Fruit fly (Drosophila melanogaster) whole organism, prepupa: Measurements from ENCODE around the gene spz3.

Experiments
- CG10631 ChIP-seq: fragments of 200-800 bp; sonication (Bioruptor generic); optimal IDR thresholded peaks from 2 replicates; lab custom pipeline; 2016; ENCODE audit warnings: missing biosample characterization, missing genetic modification characterization
- CG10669 ChIP-seq: fragments of 200-800 bp; sonication (Bioruptor generic); optimal IDR thresholded peaks from 3 replicates; lab custom pipeline; 2018; ENCODE audit warnings: missing biosample characterization, mild to moderate bottlenecking, missing genetic modification characterization, moderate library complexity
- CG11294 ChIP-seq: fragments of 200-800 bp; sonication (Bioruptor generic); IDR thresholded peaks from 2 replicates; pipeline ENCODE4 v1.3.6; 2022; ENCODE audit warnings: missing biosample characterization, missing genetic modification characterization
- CG11902 ChIP-seq: fragments of 200-800 bp; sonication (Bioruptor generic); optimal IDR thresholded peaks from 3 replicates; lab custom pipeline; 2016; ENCODE audit warnings: missing biosample characterization, missing genetic modification characterization
- CG15336 ChIP-seq: fragments of 200-800 bp; sonication (Bioruptor generic); IDR thresholded peaks from 2 replicates; pipeline ENCODE4 v1.3.6; 2022; ENCODE audit warnings: missing biosample characterization, missing genetic modification characterization
- CG1621 ChIP-seq: fragments of 200-800 bp; sonication (Bioruptor generic); optimal IDR thresholded peaks from 3 replicates; lab custom pipeline; 2018; ENCODE audit warnings: missing biosample characterization, mild to moderate bottlenecking, missing genetic modification characterization
- CG16779 ChIP-seq: fragments of 200-800 bp; sonication (Bioruptor generic); optimal IDR thresholded peaks from 3 replicates; lab custom pipeline; 2017; ENCODE audit warnings: missing biosample characterization, mild to moderate bottlenecking, missing genetic modification characterization
- CG31627 ChIP-seq: fragments of 200-800 bp; sonication (Bioruptor generic); optimal IDR thresholded peaks from 3 replicates; lab custom pipeline; 2016; ENCODE audit warnings: missing biosample characterization, missing genetic modification characterization
- CG32006 ChIP-seq: fragments of 200-800 bp; sonication (Bioruptor generic); optimal IDR thresholded peaks from 3 replicates; lab custom pipeline; 2017; ENCODE audit warnings: missing biosample characterization, mild to moderate bottlenecking, missing genetic modification characterization
- CG34406 ChIP-seq: fragments of 200-800 bp; sonication (Bioruptor generic); optimal IDR thresholded peaks from 3 replicates; lab custom pipeline; 2016; ENCODE audit warnings: missing biosample characterization, missing genetic modification characterization
- CG4318 ChIP-seq: fragments of 200-800 bp; sonication (Bioruptor generic); optimal IDR thresholded peaks from 3 replicates; lab custom pipeline; 2017; ENCODE audit warnings: missing biosample characterization, mild to moderate bottlenecking, missing genetic modification characterization
- CG6163 ChIP-seq: fragments of 200-800 bp; sonication (Bioruptor generic); IDR thresholded peaks from 3 replicates; pipeline ENCODE4 v1.3.6; 2022; ENCODE audit warnings: missing biosample characterization, missing genetic modification characterization
- CG6276 ChIP-seq: fragments of 200-800 bp; sonication (Bioruptor generic); optimal IDR thresholded peaks from 2 replicates; lab custom pipeline; 2017; ENCODE audit warnings: missing biosample characterization, mild to moderate bottlenecking, missing genetic modification characterization
- CG6792 ChIP-seq: fragments of 200-800 bp; sonication (Bioruptor generic); optimal IDR thresholded peaks from 3 replicates; lab custom pipeline; 2016; ENCODE audit warnings: missing biosample characterization, missing genetic modification characterization
- CG7368 ChIP-seq: fragments of 200-800 bp; sonication (Bioruptor generic); optimal IDR thresholded peaks from 3 replicates; lab custom pipeline; 2016; ENCODE audit warnings: missing biosample characterization, missing genetic modification characterization
- CG8119 ChIP-seq: fragments of 200-800 bp; sonication (Bioruptor generic); IDR thresholded peaks from 3 replicates; pipeline ENCODE4 v1.3.6; 2022; ENCODE audit warnings: missing biosample characterization, missing genetic modification characterization
- CG8319 ChIP-seq: fragments of 200-800 bp; sonication (Bioruptor generic); optimal IDR thresholded peaks from 3 replicates; lab custom pipeline; 2016; ENCODE audit warnings: missing biosample characterization, missing genetic modification characterization
- CG8632 ChIP-seq: fragments of 200-800 bp; sonication (Bioruptor generic); optimal IDR thresholded peaks from 3 replicates; lab custom pipeline; 2016; ENCODE audit warnings: missing biosample characterization, missing genetic modification characterization
- CG9139 ChIP-seq: fragments of 200-800 bp; sonication (Bioruptor generic); optimal IDR thresholded peaks from 3 replicates; lab custom pipeline; 2017; ENCODE audit warnings: missing biosample characterization, mild to moderate bottlenecking, missing genetic modification characterization
- Eip75B ChIP-seq: fragments of 200-800 bp; sonication (Bioruptor generic); optimal IDR thresholded peaks from 3 replicates; lab custom pipeline; 2016; ENCODE audit warnings: missing biosample characterization, missing genetic modification characterization
- Eip78C ChIP-seq: fragments of 200-800 bp; sonication (Bioruptor generic); peaks from one replicate; lab custom pipeline; 2016; ENCODE audit warnings: missing biosample characterization, missing genetic modification characterization
- Hr4 ChIP-seq: fragments of 200-800 bp; sonication (Bioruptor generic); optimal IDR thresholded peaks from 3 replicates; lab custom pipeline; 2016; ENCODE audit warnings: missing biosample characterization, missing genetic modification characterization
- OdsH ChIP-seq: fragments of 200-800 bp; sonication (Bioruptor generic); optimal IDR thresholded peaks from 3 replicates; lab custom pipeline; 2016; ENCODE audit warnings: missing biosample characterization, missing genetic modification characterization
- Smox ChIP-seq: fragments of 200-800 bp; sonication (Bioruptor generic); optimal IDR thresholded peaks from 3 replicates; lab custom pipeline; 2016; ENCODE audit warnings: missing biosample characterization, missing genetic modification characterization
- Sox102F ChIP-seq: fragments of 200-800 bp; sonication (Bioruptor generic); optimal IDR thresholded peaks from 2 replicates; lab custom pipeline; 2016; ENCODE audit warnings: missing biosample characterization, mild to moderate bottlenecking, missing genetic modification characterization
- Sox14 ChIP-seq: fragments of 200-800 bp; sonication (Bioruptor generic); optimal IDR thresholded peaks from 3 replicates; lab custom pipeline; 2016; ENCODE audit warnings: missing biosample characterization, missing genetic modification characterization
- Sox15 ChIP-seq: fragments of 200-800 bp; sonication (Bioruptor generic); optimal IDR thresholded peaks from 3 replicates; lab custom pipeline; 2016; ENCODE audit warnings: missing biosample characterization, missing genetic modification characterization
- achi ChIP-seq: fragments of 200-800 bp; sonication (Bioruptor generic); optimal IDR thresholded peaks from 3 replicates; lab custom pipeline; 2016; ENCODE audit warnings: missing biosample characterization, missing genetic modification characterization
- acj6 ChIP-seq: fragments of 200-800 bp; sonication (Bioruptor generic); optimal IDR thresholded peaks from 3 replicates; lab custom pipeline; 2016; ENCODE audit warnings: missing biosample characterization, missing genetic modification characterization
- cyc ChIP-seq: fragments of 200-800 bp; sonication (Bioruptor generic); optimal IDR thresholded peaks from 3 replicates; lab custom pipeline; 2016; ENCODE audit warnings: missing biosample characterization, missing genetic modification characterization
- dsx ChIP-seq: fragments of 200-800 bp; optimal IDR thresholded peaks from 3 replicates; lab custom pipeline; 2019; ENCODE audit warnings: missing biosample characterization, mild to moderate bottlenecking, missing genetic modification characterization, moderate library complexity; ENCODE audit not compliant: poor library complexity, severe bottlenecking
- fd85E ChIP-seq: fragments of 200-800 bp; sonication (Bioruptor generic); optimal IDR thresholded peaks from 3 replicates; lab custom pipeline; 2016; ENCODE audit warnings: missing biosample characterization, missing genetic modification characterization
- pdm3 ChIP-seq: fragments of 200-800 bp; sonication (Bioruptor generic); optimal IDR thresholded peaks from 3 replicates; lab custom pipeline; 2016; ENCODE audit warnings: missing biosample characterization, missing genetic modification characterization
- salr ChIP-seq, 2 experiments: fragments of 200-800 bp; sonication (Bioruptor generic); optimal IDR thresholded peaks; 3 replicates each; lab custom pipeline; 2016 to 2018; ENCODE audit warnings: missing biosample characterization in 2 of 2, missing genetic modification characterization in 2 of 2, mild to moderate bottlenecking in 1 of 2
- spab ChIP-seq: fragments of 200-800 bp; sonication (Bioruptor generic); optimal IDR thresholded peaks from 2 replicates; lab custom pipeline; 2017; ENCODE audit warnings: missing biosample characterization, mild to moderate bottlenecking, missing genetic modification characterization, missing genetic modification reagents
- ss ChIP-seq, 2 experiments: fragments of 200-800 bp; sonication (Bioruptor generic); optimal IDR thresholded peaks; 2 replicates in 1 of 2; 3 replicates in 1 of 2; lab custom pipeline; 2017 to 2018; ENCODE audit warnings: mild to moderate bottlenecking in 2 of 2, missing biosample characterization in 2 of 2, missing genetic modification characterization in 2 of 2, moderate library complexity in 1 of 2
- svp ChIP-seq: fragments of 200-800 bp; sonication (Bioruptor generic); peaks from one replicate; lab custom pipeline; 2016; ENCODE audit warnings: missing biosample characterization, missing genetic modification characterization
- vri ChIP-seq: fragments of 200-800 bp; sonication (Bioruptor generic); optimal IDR thresholded peaks from 3 replicates; lab custom pipeline; 2016; ENCODE audit warnings: missing biosample characterization, mild to moderate bottlenecking, missing genetic modification characterization

spz3 gene

dm6 chr2L:7875676-7876075 lies 3.7 kb downstream of the spz3 start (continued):
- TF ChIP-seq vri (GFP tag; lab: Kevin White, UChicago) (peak; percentile 3), CG32006 (GFP tag; lab: Kevin White, UChicago) (no peak), pdm3 (GFP tag; lab: Kevin White, UChicago) (peak; percentile 37), CG10631 (GFP tag; lab: Kevin White, UChicago) (peak; percentile 35), CG1621 (tag; lab: Kevin White, UChicago) (no peak), Eip75B (peak; percentile 30), Sox15 (peak; percentile 17), CG8319 (GFP tag; lab: Kevin White, UChicago) (peak; percentile 1), OdsH (peak; percentile 42), CG34406 (GFP tag; lab: Kevin White, UChicago) (peak; percentile 30), CG9139 (GFP tag; lab: Kevin White, UChicago) (no peak), CG6163 (GFP tag; lab: Robert Waterston, UW) (peak; percentile 68; the same call in 2 of the 3 replicates), CG31627 (GFP tag; lab: Kevin White, UChicago) (peak; percentile 34), CG15336 (GFP tag; lab: Robert Waterston, UW) (peak; percentile 27; the same call in 1 of the 2 replicates), CG11902 (GFP tag; lab: Kevin White, UChicago) (no peak)

DNA sequence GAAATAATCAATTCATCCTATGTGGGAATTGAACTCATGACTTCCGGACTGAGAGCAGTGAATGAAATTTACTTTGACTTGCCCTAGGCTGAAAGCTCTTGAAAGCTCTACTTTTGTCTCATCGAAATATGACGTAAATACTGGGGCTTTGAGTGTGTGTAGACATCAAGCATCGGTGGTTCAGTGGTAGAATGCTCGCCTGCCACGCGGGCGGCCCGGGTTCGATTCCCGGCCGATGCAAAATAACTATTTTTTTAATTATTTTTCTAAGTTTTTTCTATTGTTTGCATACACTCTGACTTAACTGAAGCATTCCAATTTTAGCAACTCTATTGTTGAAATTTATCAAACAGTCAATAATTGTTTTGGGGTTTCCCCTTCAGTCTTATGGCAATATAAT lies 6.7 kb downstream of the spz3 start:
- TF ChIP-seq dsx (GFP tag; lab: Kevin White, UChicago), result no peak
- TF ChIP-seq Smox (GFP tag; lab: Kevin White, UChicago), result no peak
- TF ChIP-seq, all 60 proteins: peak for 0

- TF ChIP-seq CG16779 (tag; lab: Kevin White, UChicago), result no peak
- peak; percentile 26; the same call in 1 of the 3 replicates for TF ChIP-seq CG8119 (GFP tag; lab: Robert Waterston, UW)
- TF ChIP-seq salr (GFP tag; optimal IDR thresholded peaks at IDR 0.05; lab: Kevin White, UChicago), result peak in 1 of 2 experiments; percentile 28
- TF ChIP-seq Sox15, result no peak
- peak; percentile 69 for TF ChIP-seq Eip78C (GFP tag; lab: Kevin White, UChicago)
- peak; percentile 45 for TF ChIP-seq Hr4 (GFP tag; lab: Kevin White, UChicago)
- TF ChIP-seq CG6276 (GFP tag; lab: Kevin White, UChicago), result peak; percentile 3
- TF ChIP-seq OdsH, result peak; percentile 36
- peak; percentile 6 for TF ChIP-seq Sox14 (GFP tag; lab: Kevin White, UChicago)
- TF ChIP-seq dsx (GFP tag; lab: Kevin White, UChicago), result peak; percentile 6
- no peak for TF ChIP-seq Smox (GFP tag; lab: Kevin White, UChicago)
- TF ChIP-seq CG11294 (GFP tag; lab: Robert Waterston, UW), result no peak
- no peak for TF ChIP-seq spab (GFP tag; lab: Kevin White, UChicago)
- TF ChIP-seq cyc (GFP tag; lab: Kevin White, UChicago), result no peak
- peak; percentile 41; the same call in 1 of the 2 replicates for TF ChIP-seq CG15336 (GFP tag; lab: Robert Waterston, UW)
- peak; percentile 41 for TF ChIP-seq CG4318 (GFP tag; lab: Kevin White, UChicago)
- TF ChIP-seq Sox102F (GFP tag; lab: Kevin White, UChicago), result no peak
- TF ChIP-seq CG10669 (GFP tag; lab: Kevin White, UChicago), result no peak
- TF ChIP-seq CG10631 (GFP tag; lab: Kevin White, UChicago), result peak; percentile 32
- TF ChIP-seq CG32006 (GFP tag; lab: Kevin White, UChicago), result peak; percentile 67
- TF ChIP-seq acj6 (GFP tag; lab: Kevin White, UChicago), result peak; percentile 27
- 0 out of 3 replicates have a peak, but pooled peaks have one; percentile 26 for TF ChIP-seq CG6163 (GFP tag; lab: Robert Waterston, UW)
- TF ChIP-seq svp (GFP tag; lab: Kevin White, UChicago), result no peak
- no peak for TF ChIP-seq CG7368 (GFP tag; lab: Kevin White, UChicago)
- peak; percentile 21 for TF ChIP-seq achi (GFP tag; lab: Kevin White, UChicago)
- no peak for TF ChIP-seq CG8319 (GFP tag; lab: Kevin White, UChicago)
- no peak for TF ChIP-seq CG6792 (GFP tag; lab: Kevin White, UChicago)
- TF ChIP-seq pdm3 (GFP tag; lab: Kevin White, UChicago), result peak; percentile 16
- TF ChIP-seq CG8632 (GFP tag; lab: Kevin White, UChicago), result no peak
- TF ChIP-seq fd85E (GFP tag; lab: Kevin White, UChicago), result no peak
- TF ChIP-seq ss (GFP tag; optimal IDR thresholded peaks at IDR 0.05; lab: Kevin White, UChicago), result no peak
Measured at dm6 chr2L:7871821-7872524, 7.4 kb downstream of the spz3 start.
